Worm (Caenorhabditis elegans): ENCODE data around the gene Y55D5A.3.

- TF ChIP-seq ces-1 (GFP tag; optimal IDR thresholded peaks at IDR 0.05) (no peak), nhr-12 (tag; optimal IDR thresholded peaks at IDR 0.05) (no peak), unc-62 (GFP tag; optimal IDR thresholded peaks at IDR 0.05) (no peak)
Measured at ce11 chrIII:2992234-2992633, 16.6 kb upstream of the Y55D5A.3 start.
